Fruit fly (Drosophila melanogaster) whole organism, wandering third instar larva: ENCODE data around the gene meigo.

ENCODE experiments used
- Abd-B ChIP-seq: fragments of >200 bp; optimal IDR thresholded peaks from 2 replicates; lab custom pipeline; 2017; ENCODE audit warnings: missing biosample characterization, missing genetic modification characterization
- CG32264 ChIP-seq: fragments of 200-800 bp; sonication (Bioruptor generic); optimal IDR thresholded peaks from 2 replicates; lab custom pipeline; 2016; ENCODE audit warnings: missing biosample characterization, missing genetic modification characterization
- CG9705 ChIP-seq: fragments of 200-800 bp; sonication (Bioruptor generic); optimal IDR thresholded peaks from 2 replicates; lab custom pipeline; 2018; ENCODE audit warnings: missing biosample characterization, mild to moderate bottlenecking, missing genetic modification characterization
- CrebA ChIP-seq: fragments of 200-800 bp; sonication (Bioruptor generic); optimal IDR thresholded peaks from 2 replicates; lab custom pipeline; 2016; ENCODE audit warnings: missing biosample characterization, mild to moderate bottlenecking, missing genetic modification characterization, borderline replicate concordance
- Dfd ChIP-seq: fragments of >200 bp; optimal IDR thresholded peaks from 2 replicates; lab custom pipeline; 2017; ENCODE audit warnings: missing biosample characterization, missing genetic modification characterization
- Dif ChIP-seq: fragments of 200-275, 200-300 bp; sonication (Bioruptor generic); optimal IDR thresholded peaks from 2 replicates; lab custom pipeline; 2018; ENCODE audit warnings: missing biosample characterization, missing genetic modification characterization; ENCODE audit not compliant: partially characterized antibody
- GATAd ChIP-seq: sonication (Bioruptor generic); optimal IDR thresholded peaks from 2 replicates; lab custom pipeline; 2016; ENCODE audit warnings: missing biosample characterization, missing genetic modification characterization
- HLH106 ChIP-seq: fragments of 200-800 bp; optimal IDR thresholded peaks from 3 replicates; lab custom pipeline; 2019; ENCODE audit warnings: missing biosample characterization, mild to moderate bottlenecking, missing genetic modification characterization, moderate library complexity
- Hnf4 ChIP-seq: fragments of 200-800 bp; sonication (Bioruptor generic); optimal IDR thresholded peaks from 2 replicates; lab custom pipeline; 2016; ENCODE audit warnings: missing biosample characterization, mild to moderate bottlenecking, missing genetic modification characterization
- Hr78 ChIP-seq: fragments of >200 bp; optimal IDR thresholded peaks from 2 replicates; lab custom pipeline; 2017; ENCODE audit warnings: missing biosample characterization, missing genetic modification characterization
- Hr83 ChIP-seq: fragments of 200-300 bp; sonication (Bioruptor generic); optimal IDR thresholded peaks from 2 replicates; lab custom pipeline; 2016; ENCODE audit warnings: missing biosample characterization, mild to moderate bottlenecking, missing genetic modification characterization, moderate library complexity; ENCODE audit not compliant: poor library complexity, severe bottlenecking
- Jra ChIP-seq: sonication (Bioruptor generic); optimal IDR thresholded peaks from 2 replicates; lab custom pipeline; 2016; ENCODE audit warnings: missing biosample characterization, missing genetic modification characterization
- Mio ChIP-seq: sonication (Bioruptor generic); optimal IDR thresholded peaks from 2 replicates; lab custom pipeline; 2016; ENCODE audit warnings: missing biosample characterization, missing genetic modification characterization
- Myc ChIP-seq: fragments of >200 bp; optimal IDR thresholded peaks from 2 replicates; lab custom pipeline; 2017
- N ChIP-seq: fragments of >200 bp; optimal IDR thresholded peaks from 2 replicates; lab custom pipeline; 2018; ENCODE audit warnings: missing biosample characterization, missing external identifiers, missing genetic modification characterization
- OdsH ChIP-seq: fragments of 200-800 bp; sonication (Bioruptor generic); optimal IDR thresholded peaks from 2 replicates; lab custom pipeline; 2016; ENCODE audit warnings: missing biosample characterization, mild to moderate bottlenecking, missing genetic modification characterization
- Rel ChIP-seq, 2 experiments: fragments of 200-800 bp; sonication (Bioruptor generic) in 1 of 2; optimal IDR thresholded peaks; 2 replicates in 1 of 2; 3 replicates in 1 of 2; lab custom pipeline; 2016 to 2019; ENCODE audit warnings: mild to moderate bottlenecking in 2 of 2, missing biosample characterization in 2 of 2, missing genetic modification characterization in 2 of 2, moderate library complexity in 1 of 2
- Sp1 ChIP-seq: fragments of 200-800 bp; sonication (Bioruptor generic); optimal IDR thresholded peaks from 3 replicates; lab custom pipeline; 2019; ENCODE audit warnings: missing biosample characterization, mild to moderate bottlenecking, missing genetic modification characterization, moderate library complexity
- Vsx2 ChIP-seq: fragments of 200-300, 225-300 bp; sonication (Bioruptor generic); optimal IDR thresholded peaks from 2 replicates; lab custom pipeline; 2018; ENCODE audit warnings: missing biosample characterization, missing genetic modification characterization; ENCODE audit not compliant: partially characterized antibody
- br ChIP-seq: fragments of 200-800 bp; sonication (Bioruptor generic); optimal IDR thresholded peaks from 2 replicates; lab custom pipeline; 2016; ENCODE audit warnings: missing biosample characterization, missing genetic modification characterization
- brk ChIP-seq: fragments of 200-800 bp; sonication (Bioruptor generic); optimal IDR thresholded peaks from 2 replicates; lab custom pipeline; 2016; ENCODE audit warnings: missing biosample characterization, mild to moderate bottlenecking, missing genetic modification characterization
- dl ChIP-seq, 2 experiments: fragments of 175-275, 200-275 bp in 1 of 2; fragments of 200-275 bp in 1 of 2; sonication (Bioruptor generic); optimal IDR thresholded peaks; lab custom pipeline; 2018; ENCODE audit warnings: mild to moderate bottlenecking in 2 of 2, missing biosample characterization in 2 of 2, missing genetic modification characterization in 2 of 2, moderate library complexity in 2 of 2; ENCODE audit not compliant: partially characterized antibody in 2 of 2, insufficient read depth in 1 of 2
- dmrt93B ChIP-seq: fragments of 200-800 bp; sonication (Bioruptor generic); optimal IDR thresholded peaks from 2 replicates; lab custom pipeline; 2018; ENCODE audit warnings: missing biosample characterization, mild to moderate bottlenecking, missing genetic modification characterization
- dsf ChIP-seq: sonication (Bioruptor generic); optimal IDR thresholded peaks from 2 replicates; lab custom pipeline; 2016; ENCODE audit warnings: missing biosample characterization, missing genetic modification characterization, borderline replicate concordance
- ey ChIP-seq: fragments of 200-800 bp; sonication (Bioruptor generic); optimal IDR thresholded peaks from 2 replicates; lab custom pipeline; 2016; ENCODE audit warnings: missing biosample characterization, missing genetic modification characterization
- foxo ChIP-seq, 2 experiments: fragments of 200-800 bp; sonication (Bioruptor generic); optimal IDR thresholded peaks; 2 replicates in 1 of 2; 3 replicates in 1 of 2; lab custom pipeline; 2016 to 2017; ENCODE audit warnings: missing biosample characterization in 2 of 2, missing genetic modification characterization in 2 of 2
- fru ChIP-seq: fragments of 200-800 bp; sonication (Bioruptor generic); optimal IDR thresholded peaks from 3 replicates; lab custom pipeline; 2016; ENCODE audit warnings: missing biosample characterization, mild to moderate bottlenecking, missing genetic modification characterization
- jim ChIP-seq: fragments of 175-275, 200-325 bp; sonication (Bioruptor generic); optimal IDR thresholded peaks from 2 replicates; lab custom pipeline; 2016; ENCODE audit warnings: missing biosample characterization, mild to moderate bottlenecking, missing genetic modification characterization
- lola ChIP-seq: fragments of >200 bp; optimal IDR thresholded peaks from 2 replicates; lab custom pipeline; 2017; ENCODE audit warnings: missing biosample characterization, missing genetic modification characterization
- pan ChIP-seq: fragments of >200 bp; optimal IDR thresholded peaks from 2 replicates; lab custom pipeline; 2017
- psq ChIP-seq: fragments of 200-800 bp; sonication (Bioruptor generic); optimal IDR thresholded peaks from 3 replicates; lab custom pipeline; 2017; ENCODE audit warnings: missing biosample characterization, mild to moderate bottlenecking, missing genetic modification characterization, moderate library complexity
- rgr ChIP-seq: fragments of 200-800 bp; sonication (Bioruptor generic); optimal IDR thresholded peaks from 3 replicates; lab custom pipeline; 2016; ENCODE audit warnings: missing biosample characterization, mild to moderate bottlenecking, missing genetic modification characterization
- sage ChIP-seq: fragments of 200-800 bp; sonication (Bioruptor generic); optimal IDR thresholded peaks from 2 replicates; lab custom pipeline; 2016; ENCODE audit warnings: missing biosample characterization, mild to moderate bottlenecking, missing genetic modification characterization
- sv ChIP-seq: fragments of 200-800 bp; sonication (Bioruptor generic); optimal IDR thresholded peaks from 3 replicates; lab custom pipeline; 2016; ENCODE audit warnings: missing biosample characterization, missing genetic modification characterization
- tai ChIP-seq: sonication (Bioruptor generic); optimal IDR thresholded peaks from 2 replicates; lab custom pipeline; 2016; ENCODE audit warnings: missing biosample characterization, missing genetic modification characterization
- usp ChIP-seq: fragments of >200 bp; optimal IDR thresholded peaks from 2 replicates; lab custom pipeline; 2017; ENCODE audit warnings: missing biosample characterization, missing genetic modification characterization
- woc ChIP-seq: sonication (Bioruptor generic); optimal IDR thresholded peaks from 2 replicates; lab custom pipeline; 2016; ENCODE audit warnings: missing biosample characterization, mild to moderate bottlenecking, missing genetic modification characterization

Gene meigo

DNA sequence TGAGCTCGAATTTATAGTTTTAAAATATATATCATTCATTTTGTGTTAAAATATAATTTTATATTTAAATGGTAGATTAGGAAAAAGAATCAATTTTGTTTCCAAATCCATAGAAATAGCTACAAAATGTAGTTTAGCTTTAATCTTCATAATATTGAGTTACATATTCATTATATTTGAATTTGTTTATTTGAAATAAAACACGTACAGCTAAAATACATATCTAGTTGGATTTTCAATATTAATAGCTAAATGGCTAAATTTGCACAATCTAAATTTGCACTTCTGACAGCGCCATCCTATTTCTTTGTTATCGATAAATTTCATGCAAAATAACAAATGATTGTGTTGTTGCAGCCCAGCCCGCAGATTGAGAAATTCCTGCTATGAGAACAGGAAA, 4.1 kb upstream of the meigo start, which contains the start of gene Usp8:
TSS of gene Usp8 (plus strand) at position 312 of the 400 bp plus-strand sequence.
- TF ChIP-seq OdsH (peak; percentile 20), Dfd (GFP tag; lab: Kevin White, UChicago) (no peak), Dif (GFP tag; lab: Kevin White, UChicago) (peak; percentile 90), dl (GFP tag; optimal IDR thresholded peaks at IDR 0.05; lab: Kevin White, UChicago; ENCODE audit: insufficient read depth in 1 of 2, partially characterized antibody in 2 of 2) (peak in 1 of 2 experiments; percentile 71), Myc (lab: Kevin White, UChicago) (peak; percentile 97), Hr83 (GFP tag; lab: Kevin White, UChicago) (no peak), lola (GFP tag; lab: Kevin White, UChicago) (no peak), Vsx2 (GFP tag; lab: Kevin White, UChicago) (peak; percentile 98), dsf (GFP tag; lab: Kevin White, UChicago) (no peak)

DNA sequence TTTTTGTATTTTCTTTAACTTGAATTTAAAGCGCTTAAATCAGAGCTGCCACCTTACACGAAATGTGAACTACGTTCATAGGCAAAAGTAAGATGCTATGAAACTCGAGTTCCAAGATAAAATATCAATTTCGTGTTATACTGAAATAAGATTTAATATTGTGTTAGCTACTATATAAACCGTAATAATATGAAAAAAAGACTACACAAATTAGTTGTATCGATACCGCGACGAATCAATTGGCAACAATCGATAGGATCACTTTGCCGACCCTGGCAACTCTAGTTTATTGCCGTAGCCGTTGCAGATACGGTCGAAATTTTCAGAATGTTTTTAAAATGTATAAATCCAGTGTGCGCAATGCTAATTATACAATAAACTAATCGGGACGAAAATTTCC, 2.4 kb downstream of the meigo start, which contains the start of gene SNF4Agamma:
TSS of gene SNF4Agamma (plus strand) at position 282 of the 400 bp plus-strand sequence.
- TF ChIP-seq Myc (lab: Kevin White, UChicago) (peak; percentile 37), psq (no peak), Vsx2 (GFP tag; lab: Kevin White, UChicago) (no peak), rgr (GFP tag; lab: Kevin White, UChicago) (peak; percentile 24), Dif (GFP tag; lab: Kevin White, UChicago) (no peak), Hr83 (GFP tag; lab: Kevin White, UChicago) (no peak), usp (GFP tag; lab: Kevin White, UChicago) (no peak), jim (GFP tag; lab: Kevin White, UChicago) (no peak), OdsH (no peak), Rel (GFP tag; optimal IDR thresholded peaks at IDR 0.05; lab: Kevin White, UChicago) (no peak), Rel (tag; optimal IDR thresholded peaks at IDR 0.05; lab: Kevin White, UChicago) (peak; percentile 30), fru (GFP tag; lab: Kevin White, UChicago) (no peak), Hr78 (no peak), sage (no peak), foxo (GFP tag; optimal IDR thresholded peaks at IDR 0.05; lab: Kevin White, UChicago) (peak in 1 of 2 experiments; percentile 29), dl (GFP tag; optimal IDR thresholded peaks at IDR 0.05; lab: Kevin White, UChicago; ENCODE audit: insufficient read depth in 1 of 2, partially characterized antibody in 2 of 2) (no peak), CrebA (GFP tag; lab: Kevin White, UChicago) (no peak), brk (GFP tag; lab: Kevin White, UChicago) (no peak), Dfd (GFP tag; lab: Kevin White, UChicago) (no peak), ey (GFP tag; lab: Kevin White, UChicago) (no peak), HLH106 (tag; lab: Kevin White, UChicago) (peak; percentile 51), Mio (GFP tag; lab: Kevin White, UChicago) (no peak), CG9705 (GFP tag; lab: Kevin White, UChicago) (no peak), pan (lab: Kevin White, UChicago) (no peak), tai (GFP tag; lab: Kevin White, UChicago) (no peak), lola (GFP tag; lab: Kevin White, UChicago) (no peak), Sp1 (peak; percentile 20), Abd-B (no peak), CG32264 (no peak), sv (no peak), N (no peak), Jra (GFP tag; lab: Kevin White, UChicago) (no peak), br (GFP tag; lab: Kevin White, UChicago) (no peak), dmrt93B (GFP tag; lab: Kevin White, UChicago) (no peak), Hnf4 (GFP tag; lab: Kevin White, UChicago) (no peak), woc (GFP tag; lab: Kevin White, UChicago) (peak; percentile 12), GATAd (GFP tag; lab: Kevin White, UChicago) (no peak)
